Worm (Caenorhabditis elegans) whole organism, L1 larva: ENCODE measurements around the gene Y59H11AR.4.

Experiments used
- C34B4.2 ChIP-seq: sonication (generic microtip); optimal IDR thresholded peaks from 2 replicates; lab custom pipeline; 2017; ENCODE audit warnings: mild to moderate bottlenecking, missing genetic modification characterization, missing compliant biosample characterization
- F16B12.6 ChIP-seq: fragments of 150-350 bp; optimal IDR thresholded peaks from 2 replicates; lab custom pipeline; 2014; ENCODE audit warnings: missing biosample characterization, missing genetic modification characterization
- alr-1 ChIP-seq: fragments of 200-800 bp; sonication (Bioruptor generic); optimal IDR thresholded peaks from 2 replicates; lab custom pipeline; 2018; ENCODE audit warnings: borderline replicate concordance, mild to moderate bottlenecking, missing genetic modification characterization, missing compliant biosample characterization
- ama-1 ChIP-seq: fragments of 150-350 bp; optimal IDR thresholded peaks from 2 replicates; lab custom pipeline; 2014
- blmp-1 ChIP-seq: fragments of 150-350 bp; optimal IDR thresholded peaks from 2 replicates; lab custom pipeline; 2014; ENCODE audit warnings: missing biosample characterization, missing genetic modification characterization
- ceh-63 ChIP-seq: fragments of 200-800 bp; sonication (Bioruptor generic); optimal IDR thresholded peaks from 2 replicates; lab custom pipeline; 2018; ENCODE audit warnings: mild to moderate bottlenecking, missing genetic modification characterization, missing compliant biosample characterization
- ceh-8 ChIP-seq: fragments of 200-800 bp; sonication (Bioruptor generic); optimal IDR thresholded peaks from 2 replicates; lab custom pipeline; 2018; ENCODE audit warnings: mild to moderate bottlenecking, missing genetic modification characterization, moderate library complexity, missing compliant biosample characterization
- ceh-82 ChIP-seq, 3 experiments: fragments of 150-350 bp in 1 of 3; sonication (generic microtip) in 2 of 3; optimal IDR thresholded peaks; 2 replicates each; lab custom pipeline; 2014 to 2017; ENCODE audit warnings: missing biosample characterization in 3 of 3, missing genetic modification characterization in 3 of 3
- ceh-88 ChIP-seq: fragments of 200-800 bp; sonication (Bioruptor generic); IDR thresholded peaks from 2 replicates; pipeline ENCODE4 v1.3.6; 2022; ENCODE audit warnings: missing genetic modification characterization, missing compliant biosample characterization
- ceh-90 ChIP-seq: sonication (generic microtip); optimal IDR thresholded peaks from 2 replicates; lab custom pipeline; 2016; ENCODE audit warnings: missing genetic modification characterization, missing compliant biosample characterization
- dpl-1 ChIP-seq, 3 experiments: fragments of 150-350 bp in 2 of 3; sonication (generic microtip) in 1 of 3; optimal IDR thresholded peaks; 2 replicates each; lab custom pipeline; 2014 to 2017; ENCODE audit warnings: missing biosample characterization in 3 of 3, missing genetic modification characterization in 3 of 3, missing genetic modification reagents in 3 of 3
- dsc-1 ChIP-seq: sonication (generic microtip); optimal IDR thresholded peaks from 2 replicates; lab custom pipeline; 2016; ENCODE audit warnings: mild to moderate bottlenecking, missing genetic modification characterization, missing compliant biosample characterization
- efl-1 ChIP-seq, 4 experiments: fragments of 150-350 bp; optimal IDR thresholded peaks in 3 of 4; peaks in 1 of 4; 1 replicate in 1 of 4; 2 replicates in 3 of 4; lab custom pipeline; 2014; ENCODE audit warnings: missing biosample characterization in 2 of 4, missing genetic modification characterization in 2 of 4, missing genetic modification reagents in 2 of 4
- egl-13 ChIP-seq: sonication (generic microtip); optimal IDR thresholded peaks from 2 replicates; lab custom pipeline; 2016; ENCODE audit warnings: missing genotype, missing genetic modification reagents, missing genetic modification characterization, missing compliant biosample characterization
- egl-27 ChIP-seq, 2 experiments: fragments of 150-350 bp in 1 of 2; sonication (generic microtip); optimal IDR thresholded peaks; 3 replicates each; lab custom pipeline; 2017 to 2018; ENCODE audit warnings: missing biosample characterization in 2 of 2, missing genetic modification characterization in 2 of 2, missing genetic modification reagents in 2 of 2
- elt-2 ChIP-seq: sonication (generic microtip); optimal IDR thresholded peaks from 2 replicates; lab custom pipeline; 2016; ENCODE audit warnings: missing genetic modification characterization, mild to moderate bottlenecking, inconsistent platforms, missing compliant biosample characterization, missing genetic modification reagents
- elt-3 ChIP-seq, 6 experiments: fragments of 150-350 bp in 1 of 6; sonication (generic microtip); optimal IDR thresholded peaks; 2 replicates each; lab custom pipeline; 2017 to 2018; ENCODE audit warnings: missing biosample characterization in 6 of 6, missing genetic modification characterization in 6 of 6, inconsistent platforms in 1 of 6
- fkh-10 ChIP-seq: sonication (generic microtip); optimal IDR thresholded peaks from 2 replicates; lab custom pipeline; 2017; ENCODE audit warnings: missing biosample characterization, missing genetic modification reagents, missing genetic modification characterization
- fkh-4 ChIP-seq: sonication (generic microtip); optimal IDR thresholded peaks from 2 replicates; lab custom pipeline; 2016; ENCODE audit warnings: missing compliant biosample characterization, missing genetic modification characterization, borderline replicate concordance
- fos-1 ChIP-seq: fragments of 150-350 bp; optimal IDR thresholded peaks from 2 replicates; lab custom pipeline; 2014; ENCODE audit warnings: missing biosample characterization, missing genetic modification characterization
- grh-1 ChIP-seq: fragments of 200-800 bp; sonication (Bioruptor generic); IDR thresholded peaks from 2 replicates; pipeline ENCODE4 v1.3.6; 2022; ENCODE audit warnings: missing genetic modification reagents, missing genetic modification characterization, missing compliant biosample characterization
- hlh-17 ChIP-seq: fragments of 200-800 bp; sonication (Bioruptor generic); optimal IDR thresholded peaks from 2 replicates; lab custom pipeline; 2018; ENCODE audit warnings: missing genetic modification characterization, mild to moderate bottlenecking, missing compliant biosample characterization, moderate library complexity, borderline replicate concordance
- hpl-2 ChIP-seq: fragments of 150-350 bp; optimal IDR thresholded peaks from 2 replicates; lab custom pipeline; 2014; ENCODE audit warnings: missing biosample characterization, missing genetic modification reagents, missing genetic modification characterization
- irx-1 ChIP-seq: sonication (generic microtip); optimal IDR thresholded peaks from 2 replicates; lab custom pipeline; 2016; ENCODE audit warnings: missing genetic modification characterization, missing compliant biosample characterization
- lin-13 ChIP-seq: fragments of 150-350 bp; optimal IDR thresholded peaks from 2 replicates; lab custom pipeline; 2014; ENCODE audit warnings: missing biosample characterization, missing genetic modification reagents, missing genetic modification characterization
- lin-14 ChIP-seq: fragments of 200-800 bp; sonication (Bioruptor generic); optimal IDR thresholded peaks from 2 replicates; lab custom pipeline; 2018; ENCODE audit warnings: mild to moderate bottlenecking, missing genetic modification characterization, moderate library complexity, missing compliant biosample characterization
- lin-35 ChIP-seq, 2 experiments: fragments of 150-350 bp; optimal IDR thresholded peaks; 2 replicates each; lab custom pipeline; 2014; ENCODE audit warnings: missing biosample characterization in 2 of 2, missing genetic modification characterization in 2 of 2, missing genetic modification reagents in 2 of 2
- lin-39 ChIP-seq: fragments of 150-350 bp; optimal IDR thresholded peaks from 2 replicates; lab custom pipeline; 2014; ENCODE audit warnings: missing biosample characterization, missing genetic modification reagents, missing genetic modification characterization
- lir-3 ChIP-seq: sonication (generic microtip); optimal IDR thresholded peaks from 2 replicates; lab custom pipeline; 2016; ENCODE audit warnings: mild to moderate bottlenecking, missing genetic modification characterization, moderate library complexity, missing compliant biosample characterization; ENCODE audit not compliant: poor library complexity
- lsy-2 ChIP-seq, 2 experiments: fragments of 150-350 bp; optimal IDR thresholded peaks; 2 replicates each; lab custom pipeline; 2014; ENCODE audit warnings: missing biosample characterization in 2 of 2, missing genetic modification characterization in 2 of 2
- mab-9 ChIP-seq: fragments of 200-800 bp; sonication (Bioruptor generic); IDR thresholded peaks from 2 replicates; pipeline ENCODE4 v1.3.6; 2022; ENCODE audit warnings: missing genetic modification reagents, missing genetic modification characterization, missing compliant biosample characterization
- mef-2 ChIP-seq: fragments of 150-350 bp; optimal IDR thresholded peaks from 2 replicates; lab custom pipeline; 2014; ENCODE audit warnings: missing biosample characterization, missing genetic modification characterization
- nhr-12 ChIP-seq: sonication (generic microtip); optimal IDR thresholded peaks from 2 replicates; lab custom pipeline; 2017; ENCODE audit warnings: missing biosample characterization, missing genetic modification characterization
- nhr-19 ChIP-seq: fragments of 200-800 bp; sonication (Bioruptor generic); conservative IDR thresholded peaks from 2 replicates; pipeline ENCODE4 v1.3.6; 2022; ENCODE audit warnings: missing genetic modification characterization, missing compliant biosample characterization
- nhr-237 ChIP-seq: fragments of 150-350 bp; optimal IDR thresholded peaks from 2 replicates; lab custom pipeline; 2014; ENCODE audit warnings: missing biosample characterization, missing genetic modification characterization
- nhr-77 ChIP-seq: fragments of 150-350 bp; optimal IDR thresholded peaks from 2 replicates; lab custom pipeline; 2014; ENCODE audit warnings: missing biosample characterization, missing genetic modification characterization
- pag-3 ChIP-seq: sonication (generic microtip); optimal IDR thresholded peaks from 2 replicates; lab custom pipeline; 2017; ENCODE audit warnings: missing genetic modification characterization, mild to moderate bottlenecking, missing compliant biosample characterization, antibody characterized with exemption, borderline replicate concordance; ENCODE audit not compliant: insufficient read depth
- pqm-1 ChIP-seq: sonication (generic microtip); optimal IDR thresholded peaks from 3 replicates; lab custom pipeline; 2017; ENCODE audit warnings: missing biosample characterization, missing genetic modification characterization
- skn-1 ChIP-seq: fragments of 150-350 bp; optimal IDR thresholded peaks from 2 replicates; lab custom pipeline; 2014; ENCODE audit warnings: missing biosample characterization, missing genetic modification characterization
- snu-23 ChIP-seq: sonication (generic microtip); optimal IDR thresholded peaks from 2 replicates; lab custom pipeline; 2016; ENCODE audit warnings: missing genetic modification characterization, missing compliant biosample characterization
- sptf-1 ChIP-seq: fragments of 150-350 bp; optimal IDR thresholded peaks from 2 replicates; lab custom pipeline; 2014; ENCODE audit warnings: missing biosample characterization, missing genetic modification characterization
- swsn-7 ChIP-seq: sonication (generic microtip); optimal IDR thresholded peaks from 2 replicates; lab custom pipeline; 2016; ENCODE audit warnings: missing genetic modification characterization, missing compliant biosample characterization
- tlp-1 ChIP-seq: fragments of 150-350 bp; optimal IDR thresholded peaks from 2 replicates; lab custom pipeline; 2014; ENCODE audit warnings: missing biosample characterization, missing genetic modification characterization
- unc-30 ChIP-seq: sonication (generic microtip); optimal IDR thresholded peaks from 2 replicates; lab custom pipeline; 2017; ENCODE audit warnings: missing biosample characterization, missing genetic modification characterization
- unc-86 ChIP-seq: sonication (generic microtip); optimal IDR thresholded peaks from 2 replicates; lab custom pipeline; 2016; ENCODE audit warnings: missing genetic modification characterization, missing compliant biosample characterization
- unc-98 ChIP-seq: fragments of 200-800 bp; sonication (Bioruptor generic); IDR thresholded peaks from 2 replicates; pipeline ENCODE4 v1.3.6; 2022; ENCODE audit warnings: missing genetic modification characterization, missing compliant biosample characterization
- xbp-1 ChIP-seq: sonication (generic microtip); optimal IDR thresholded peaks from 2 replicates; lab custom pipeline; 2016; ENCODE audit warnings: missing genetic modification characterization, missing compliant biosample characterization
- zag-1 ChIP-seq: fragments of 150-350 bp; optimal IDR thresholded peaks from 2 replicates; lab custom pipeline; 2014; ENCODE audit warnings: missing biosample characterization, missing genetic modification characterization
- ztf-4 ChIP-seq: fragments of 150-350 bp; optimal IDR thresholded peaks from 2 replicates; lab custom pipeline; 2014; ENCODE audit warnings: missing biosample characterization, missing genetic modification characterization

The Y59H11AR.4 gene

DNA sequence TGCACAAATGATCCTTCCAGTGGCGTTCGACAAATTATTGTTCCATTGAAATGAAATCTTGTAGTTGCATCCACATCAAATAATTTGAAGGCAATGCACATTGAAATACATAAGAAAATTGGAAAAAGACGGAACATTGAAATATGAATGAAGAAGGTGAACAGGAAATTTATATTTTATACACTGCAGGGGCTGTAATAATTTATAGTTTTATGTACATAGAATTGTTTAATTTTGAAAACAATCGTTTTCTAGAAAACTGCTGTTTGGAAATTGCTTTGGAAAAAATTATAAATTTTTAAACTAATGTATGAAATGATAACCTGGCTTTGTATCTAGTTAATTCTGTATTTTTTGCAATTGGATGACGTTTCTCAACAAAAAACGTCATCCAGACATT lies 5.2 kb downstream of the Y59H11AR.4 start, which contains the start of gene Y59H11AR.3:
Y59H11AR.3 (minus strand) TSS at position 101 of the 400 bp plus-strand sequence.
- TF ChIP-seq dsc-1 (tag; lab: Kevin White, UChicago): no peak
- TF ChIP-seq hpl-2: no peak
- no peak for TF ChIP-seq ceh-82 (tag; optimal IDR thresholded peaks at IDR 0.05; lab: Kevin White, UChicago)
- no peak for TF ChIP-seq sptf-1 (tag; lab: Kevin White, UChicago)
- no peak for TF ChIP-seq ceh-63 (GFP tag; lab: Kevin White, UChicago)
- TF ChIP-seq irx-1 (tag; lab: Kevin White, UChicago): no peak
- no peak for TF ChIP-seq lsy-2 (tag; optimal IDR thresholded peaks at IDR 0.05; lab: Kevin White, UChicago)
- no peak for TF ChIP-seq lin-13 (GFP tag; lab: Kevin White, UChicago)
- TF ChIP-seq lir-3 (tag; lab: Kevin White, UChicago): no peak
- TF ChIP-seq nhr-77 (tag; lab: Kevin White, UChicago): no peak
- TF ChIP-seq hlh-17: no peak
- TF ChIP-seq C34B4.2 (tag; lab: Kevin White, UChicago): no peak
- no peak for TF ChIP-seq ztf-4 (tag; lab: Kevin White, UChicago)
- TF ChIP-seq ceh-90 (tag; lab: Kevin White, UChicago): no peak
- TF ChIP-seq lin-14 (GFP tag; lab: Kevin White, UChicago): no peak

DNA sequence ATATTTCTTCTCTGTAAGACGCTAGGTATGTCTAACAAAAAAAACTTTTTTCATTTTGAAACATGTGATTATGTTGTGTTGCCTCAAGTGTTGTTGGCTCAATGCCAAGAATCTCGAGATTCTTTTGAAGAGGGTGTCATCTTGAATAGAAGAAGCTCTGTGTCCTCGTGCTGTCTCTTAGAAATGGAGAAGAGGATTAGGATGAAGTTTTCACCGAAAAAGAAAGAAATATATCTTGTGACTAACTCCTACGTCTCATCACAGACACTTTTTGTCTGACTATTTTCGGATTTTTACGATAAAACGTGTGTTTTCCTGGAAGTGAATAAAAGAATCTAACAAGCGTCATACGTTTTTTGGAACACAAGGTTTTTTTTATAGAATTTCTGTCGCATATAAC lies 13.0 kb downstream of the Y59H11AR.4 start:
- TF ChIP-seq unc-86 (tag; lab: Kevin White, UChicago) (peak; percentile 50), mef-2 (tag; lab: Kevin White, UChicago) (peak; percentile 58), snu-23 (GFP tag; lab: Kevin White, UChicago) (no peak), lsy-2 (tag; optimal IDR thresholded peaks at IDR 0.05; lab: Kevin White, UChicago) (peak in 1 of 2 experiments; percentile 7), fkh-10 (peak; percentile 9), zag-1 (tag; lab: Kevin White, UChicago) (no peak), efl-1 (optimal IDR thresholded peaks at IDR 0.05; lab: Kevin White, UChicago) (no peak), efl-1 (GFP tag; optimal IDR thresholded peaks at IDR 0.05 in 1 of 2; lab: Kevin White, UChicago) (no peak), C34B4.2 (tag; lab: Kevin White, UChicago) (no peak), ceh-63 (GFP tag; lab: Kevin White, UChicago) (no peak), lin-35 (GFP tag; optimal IDR thresholded peaks at IDR 0.05; lab: Kevin White, UChicago) (no peak), unc-98 (GFP tag; lab: Robert Waterston, UW) (no peak), lin-39 (tag; lab: Kevin White, UChicago) (no peak), lir-3 (tag; lab: Kevin White, UChicago) (no peak), ztf-4 (tag; lab: Kevin White, UChicago) (peak; percentile 18), dpl-1 (GFP tag; optimal IDR thresholded peaks at IDR 0.05; lab: Kevin White, UChicago) (no peak), xbp-1 (no peak), grh-1 (no peak), tlp-1 (tag; lab: Kevin White, UChicago) (no peak), unc-30 (tag; lab: Kevin White, UChicago) (no peak), ama-1 (lab: Kevin White, UChicago) (no peak), swsn-7 (no peak), F16B12.6 (no peak), egl-27 (tag; optimal IDR thresholded peaks at IDR 0.05; lab: Kevin White, UChicago) (no peak), ceh-8 (no peak), lin-14 (GFP tag; lab: Kevin White, UChicago) (peak; percentile 25), nhr-19 (GFP tag; lab: Robert Waterston, UW) (no peak), nhr-12 (tag; lab: Kevin White, UChicago) (no peak), alr-1 (tag; lab: Kevin White, UChicago) (no peak), mab-9 (GFP tag; lab: Robert Waterston, UW) (no peak), egl-13 (tag; lab: Kevin White, UChicago) (no peak), pqm-1 (tag; lab: Kevin White, UChicago) (no peak), fkh-4 (tag; lab: Kevin White, UChicago) (no peak), irx-1 (tag; lab: Kevin White, UChicago) (no peak), ceh-88 (GFP tag; lab: Robert Waterston, UW) (no peak), blmp-1 (no peak), pag-3 (tag; lab: Kevin White, UChicago) (no peak), ceh-90 (tag; lab: Kevin White, UChicago) (no peak), skn-1 (tag; lab: Kevin White, UChicago) (no peak), elt-2 (tag; lab: Kevin White, UChicago) (no peak), nhr-237 (no peak), fos-1 (no peak), elt-3 (tag; optimal IDR thresholded peaks at IDR 0.05; lab: Kevin White, UChicago) (no peak), sptf-1 (tag; lab: Kevin White, UChicago) (no peak)
